Fruit fly (Drosophila melanogaster) whole organism, embryonic: ENCODE data around the gene CG15498.

Experiments used
- CG10209 ChIP-seq: fragments of 200-800 bp; sonication (Bioruptor generic); optimal IDR thresholded peaks from 3 replicates; lab custom pipeline; 2017; ENCODE audit warnings: missing biosample characterization, mild to moderate bottlenecking, missing genetic modification characterization, missing genetic modification reagents
- CG1024 ChIP-seq: fragments of 200-800 bp; sonication (Bioruptor generic); IDR thresholded peaks from 2 replicates; pipeline ENCODE4 v1.3.6; 2022; ENCODE audit warnings: missing biosample characterization, missing genetic modification characterization
- CG10431 ChIP-seq: fragments of 200-800 bp; sonication (Bioruptor generic); optimal IDR thresholded peaks from 3 replicates; lab custom pipeline; 2018; ENCODE audit warnings: missing biosample characterization, mild to moderate bottlenecking, missing genetic modification characterization
- CG10565 ChIP-seq: fragments of 200-800 bp; sonication (Bioruptor generic); optimal IDR thresholded peaks from 3 replicates; lab custom pipeline; 2016; ENCODE audit warnings: missing biosample characterization, mild to moderate bottlenecking, missing genetic modification characterization
- CG11723 ChIP-seq: fragments of 200-800 bp; sonication (Bioruptor generic); optimal IDR thresholded peaks from 2 replicates; lab custom pipeline; 2017; ENCODE audit warnings: missing biosample characterization, mild to moderate bottlenecking, missing genetic modification characterization
- CG12769 ChIP-seq: fragments of 200-800 bp; sonication (Bioruptor generic); optimal IDR thresholded peaks from 2 replicates; lab custom pipeline; 2019; ENCODE audit warnings: missing biosample characterization, mild to moderate bottlenecking, missing genetic modification characterization, moderate library complexity
- CG13894 ChIP-seq: fragments of 200-800 bp; sonication (Bioruptor generic); optimal IDR thresholded peaks from 3 replicates; lab custom pipeline; 2018; ENCODE audit warnings: missing biosample characterization, mild to moderate bottlenecking, missing genetic modification characterization, moderate library complexity
- CG15011 ChIP-seq: fragments of 200-800 bp; sonication (Bioruptor generic); optimal IDR thresholded peaks from 3 replicates; lab custom pipeline; 2018; ENCODE audit warnings: missing biosample characterization, mild to moderate bottlenecking, missing genetic modification characterization
- CG15269 ChIP-seq: fragments of 200-800 bp; sonication (Bioruptor generic); optimal IDR thresholded peaks from 2 replicates; lab custom pipeline; 2018; ENCODE audit warnings: missing biosample characterization, mild to moderate bottlenecking, missing genetic modification characterization, moderate library complexity
- CG17802 ChIP-seq: fragments of 200-800 bp; sonication (Bioruptor generic); optimal IDR thresholded peaks from 2 replicates; lab custom pipeline; 2018; ENCODE audit warnings: missing biosample characterization, mild to moderate bottlenecking, missing genetic modification characterization, moderate library complexity
- CG18619 ChIP-seq: fragments of 200-800 bp; sonication (Bioruptor generic); optimal IDR thresholded peaks from 3 replicates; lab custom pipeline; 2017; ENCODE audit warnings: missing biosample characterization, mild to moderate bottlenecking, missing genetic modification characterization
- CG2199 ChIP-seq: fragments of 200-800 bp; sonication (Bioruptor generic); IDR thresholded peaks from 3 replicates; pipeline ENCODE4 v1.3.6; 2022; ENCODE audit warnings: missing biosample characterization, missing genetic modification characterization
- CG2875 ChIP-seq: fragments of 200-800 bp; sonication (Bioruptor generic); optimal IDR thresholded peaks from 2 replicates; lab custom pipeline; 2017; ENCODE audit warnings: missing biosample characterization, mild to moderate bottlenecking, missing genetic modification characterization, missing genetic modification reagents
- CG4404 ChIP-seq: fragments of 200-800 bp; sonication (Bioruptor generic); IDR thresholded peaks from 2 replicates; pipeline ENCODE4 v1.3.6; 2022; ENCODE audit warnings: missing biosample characterization, missing genetic modification characterization
- CG6175 ChIP-seq: fragments of 200-800 bp; sonication (Bioruptor generic); IDR thresholded peaks from 3 replicates; pipeline ENCODE4 v1.3.6; 2022; ENCODE audit warnings: missing biosample characterization, missing genetic modification characterization
- CG6813 ChIP-seq: fragments of 200-800 bp; sonication (Bioruptor generic); optimal IDR thresholded peaks from 2 replicates; lab custom pipeline; 2017; ENCODE audit warnings: missing biosample characterization, missing genetic modification characterization, mild to moderate bottlenecking, moderate library complexity, missing genetic modification reagents
- CG8089 ChIP-seq: fragments of 200-800 bp; sonication (Bioruptor generic); optimal IDR thresholded peaks from 3 replicates; lab custom pipeline; 2016; ENCODE audit warnings: missing biosample characterization, missing genetic modification characterization
- CG8388 ChIP-seq: fragments of 200-800 bp; sonication (Bioruptor generic); optimal IDR thresholded peaks from 2 replicates; lab custom pipeline; 2019; ENCODE audit warnings: missing biosample characterization, mild to moderate bottlenecking, missing genetic modification characterization, moderate library complexity
- CG9817 ChIP-seq: fragments of 200-800 bp; sonication (Bioruptor generic); optimal IDR thresholded peaks from 2 replicates; lab custom pipeline; 2018; ENCODE audit warnings: missing biosample characterization, mild to moderate bottlenecking, missing genetic modification characterization, moderate library complexity
- D19A ChIP-seq: fragments of 200-800 bp; optimal IDR thresholded peaks from 3 replicates; lab custom pipeline; 2019; ENCODE audit warnings: missing biosample characterization, mild to moderate bottlenecking, missing genetic modification characterization, moderate library complexity
- Drgx ChIP-seq: fragments of 200-800 bp; sonication (Bioruptor generic); IDR thresholded peaks from 2 replicates; pipeline ENCODE4 v1.3.6; 2022; ENCODE audit warnings: missing biosample characterization, missing genetic modification characterization
- Ets65A ChIP-seq: fragments of 200-800 bp; sonication (Bioruptor generic); peaks from one replicate; lab custom pipeline; 2016; ENCODE audit warnings: missing biosample characterization, missing genetic modification characterization
- Hr51 ChIP-seq, 2 experiments: fragments of 200-800 bp; sonication (Bioruptor generic); optimal IDR thresholded peaks; 2 replicates in 1 of 2; 3 replicates in 1 of 2; lab custom pipeline; 2016 to 2018; ENCODE audit warnings: missing biosample characterization in 2 of 2, missing genetic modification characterization in 2 of 2, mild to moderate bottlenecking in 1 of 2, moderate library complexity in 1 of 2
- Hr78 ChIP-seq, 2 experiments: fragments of 200-800 bp in 1 of 2; fragments of >200 bp in 1 of 2; sonication (Bioruptor generic) in 1 of 2; optimal IDR thresholded peaks; 2 replicates each; lab custom pipeline; 2017 to 2019; ENCODE audit warnings: missing biosample characterization in 2 of 2, missing genetic modification characterization in 2 of 2, mild to moderate bottlenecking in 1 of 2, moderate library complexity in 1 of 2
- MBD-R2 ChIP-seq: fragments of 200-800 bp; sonication (Bioruptor generic); IDR thresholded peaks from 2 replicates; pipeline ENCODE4 v1.3.6; 2022; ENCODE audit warnings: missing biosample characterization, missing genetic modification characterization
- Med ChIP-seq: fragments of 200-800 bp; sonication (Bioruptor generic); peaks from one replicate; lab custom pipeline; 2016; ENCODE audit warnings: missing biosample characterization, missing genetic modification characterization, mild to moderate bottlenecking, inconsistent platforms, moderate library complexity
- Mes4 ChIP-seq: fragments of 200-800 bp; sonication (Bioruptor generic); optimal IDR thresholded peaks from 2 replicates; lab custom pipeline; 2016; ENCODE audit warnings: missing biosample characterization, missing genetic modification characterization
- NFAT ChIP-seq: fragments of 200-800 bp; sonication (Bioruptor generic); IDR thresholded peaks from 2 replicates; pipeline ENCODE4 v1.3.6; 2022; ENCODE audit warnings: missing biosample characterization, missing genetic modification characterization
- Scr ChIP-seq: fragments of 200-800 bp; sonication (Bioruptor generic); IDR thresholded peaks from 2 replicates; pipeline ENCODE4 v1.3.6; 2022; ENCODE audit warnings: missing biosample characterization, missing genetic modification characterization; ENCODE audit not compliant: partially characterized antibody
- Sox102F ChIP-seq: fragments of 200-800 bp; sonication (Bioruptor generic); optimal IDR thresholded peaks from 2 replicates; lab custom pipeline; 2018; ENCODE audit warnings: missing biosample characterization, mild to moderate bottlenecking, missing genetic modification characterization, moderate library complexity
- chinmo ChIP-seq: fragments of 200-800 bp; sonication (Bioruptor generic); IDR thresholded peaks from 4 replicates; pipeline ENCODE4 v1.3.6; 2022; ENCODE audit warnings: missing biosample characterization, missing genetic modification characterization; ENCODE audit not compliant: partially characterized antibody
- chm ChIP-seq: fragments of 200-800 bp; sonication (Bioruptor generic); IDR thresholded peaks from 2 replicates; pipeline ENCODE4 v1.3.6; 2022; ENCODE audit warnings: missing biosample characterization, missing genetic modification characterization
- crp ChIP-seq, 2 experiments: fragments of 200-800 bp; sonication (Bioruptor generic); optimal IDR thresholded peaks; 2 replicates in 1 of 2; 3 replicates in 1 of 2; lab custom pipeline; 2017; ENCODE audit warnings: missing biosample characterization in 2 of 2, missing genetic modification characterization in 2 of 2, mild to moderate bottlenecking in 1 of 2, moderate library complexity in 1 of 2
- dysf ChIP-seq: fragments of 200-800 bp; sonication (Bioruptor generic); IDR thresholded peaks from 3 replicates; pipeline ENCODE4 v1.3.6; 2022; ENCODE audit warnings: missing biosample characterization, missing genetic modification characterization
- ftz-f1 ChIP-seq: fragments of 200-800 bp; sonication (Bioruptor generic); optimal IDR thresholded peaks from 2 replicates; lab custom pipeline; 2016; ENCODE audit warnings: missing biosample characterization, missing genetic modification characterization
- gcm ChIP-seq: fragments of 200-800 bp; sonication (Bioruptor generic); optimal IDR thresholded peaks from 2 replicates; lab custom pipeline; 2019; ENCODE audit warnings: missing biosample characterization, mild to moderate bottlenecking, missing genetic modification characterization, moderate library complexity
- gem ChIP-seq: fragments of 200-800 bp; sonication (Bioruptor generic); optimal IDR thresholded peaks from 2 replicates; lab custom pipeline; 2019; ENCODE audit warnings: missing biosample characterization, mild to moderate bottlenecking, missing genetic modification characterization, moderate library complexity
- hbn ChIP-seq: fragments of 200-800 bp; sonication (Bioruptor generic); IDR thresholded peaks from 2 replicates; pipeline ENCODE4 v1.3.6; 2022; ENCODE audit warnings: missing biosample characterization, missing genetic modification characterization; ENCODE audit not compliant: partially characterized antibody
- hkb ChIP-seq, 2 experiments: fragments of 200-800 bp in 1 of 2; fragments of >200 bp in 1 of 2; sonication (Bioruptor generic) in 1 of 2; IDR thresholded peaks in 1 of 2; optimal IDR thresholded peaks in 1 of 2; 2 replicates each; pipeline versions ENCODE4 v1.3.6 to Lab custom; 2017 to 2022; ENCODE audit warnings: missing biosample characterization in 1 of 2, missing genetic modification characterization in 1 of 2
- jigr1 ChIP-seq: fragments of 200-800 bp; sonication (Bioruptor generic); IDR thresholded peaks from 3 replicates; pipeline ENCODE4 v1.3.6; 2022; ENCODE audit warnings: missing biosample characterization, missing genetic modification characterization
- kni ChIP-seq: fragments of 200-800 bp; sonication (Bioruptor generic); optimal IDR thresholded peaks from 3 replicates; lab custom pipeline; 2017; ENCODE audit warnings: mild to moderate bottlenecking, missing biosample characterization, missing genetic modification reagents, missing genetic modification characterization
- phol ChIP-seq: fragments of 200-800 bp; sonication (Bioruptor generic); optimal IDR thresholded peaks from 3 replicates; lab custom pipeline; 2018; ENCODE audit warnings: missing biosample characterization, mild to moderate bottlenecking, missing genetic modification characterization, moderate library complexity
- row ChIP-seq: fragments of 200-800 bp; sonication (Bioruptor generic); IDR thresholded peaks from 3 replicates; pipeline ENCODE4 v1.3.6; 2022; ENCODE audit warnings: missing biosample characterization, missing genetic modification characterization
- sisA ChIP-seq: fragments of 200-800 bp; sonication (Bioruptor generic); IDR thresholded peaks from 2 replicates; pipeline ENCODE4 v1.3.6; 2022; ENCODE audit warnings: missing biosample characterization, missing genetic modification characterization
- stwl ChIP-seq: fragments of 200-800 bp; sonication (Bioruptor generic); optimal IDR thresholded peaks from 3 replicates; lab custom pipeline; 2018; ENCODE audit warnings: missing biosample characterization, mild to moderate bottlenecking, missing genetic modification characterization, moderate library complexity
- trem ChIP-seq: fragments of 200-800 bp; optimal IDR thresholded peaks from 3 replicates; lab custom pipeline; 2019; ENCODE audit warnings: missing biosample characterization, mild to moderate bottlenecking, missing genetic modification characterization, moderate library complexity
- vvl ChIP-seq: fragments of 200-800 bp; sonication (Bioruptor generic); IDR thresholded peaks from 2 replicates; pipeline ENCODE4 v1.3.6; 2022; ENCODE audit warnings: missing biosample characterization, missing genetic modification characterization
- zf30C ChIP-seq: fragments of 200-800 bp; sonication (Bioruptor generic); optimal IDR thresholded peaks from 3 replicates; lab custom pipeline; 2018; ENCODE audit warnings: missing biosample characterization, mild to moderate bottlenecking, missing genetic modification characterization

Gene CG15498

dm6 chr3R:21594417-21594892 is 25.5 kb upstream of the CG15498 start (continued):
- TF ChIP-seq Drgx (GFP tag; lab: Robert Waterston, UW) (peak; percentile 39; the same call in 1 of the 2 replicates), NFAT (GFP tag; lab: Robert Waterston, UW) (no peak), CG1024 (no peak), kni (GFP tag; lab: Kevin White, UChicago) (no peak), CG10565 (GFP tag; lab: Kevin White, UChicago) (no peak), CG10209 (GFP tag; lab: Kevin White, UChicago) (peak; percentile 54), gem (tag; lab: Kevin White, UChicago) (peak; percentile 73), Sox102F (peak; percentile 55), MBD-R2 (GFP tag; lab: Robert Waterston, UW) (no peak), sisA (GFP tag; lab: Robert Waterston, UW) (peak; percentile 35; the same call in 1 of the 2 replicates), CG2875 (GFP tag; lab: Kevin White, UChicago) (peak; percentile 36), vvl (GFP tag; lab: Robert Waterston, UW) (peak; percentile 73), Mes4 (GFP tag; lab: Kevin White, UChicago) (no peak), CG8388 (GFP tag; lab: Kevin White, UChicago) (peak; percentile 22), Scr (GFP tag; lab: Robert Waterston, UW) (no peak), CG6175 (GFP tag; lab: Robert Waterston, UW) (peak; percentile 53; the same call in 1 of the 3 replicates), stwl (tag; lab: Kevin White, UChicago) (no peak), hbn (GFP tag; lab: Robert Waterston, UW) (no peak), CG11723 (peak; percentile 17), D19A (tag; lab: Kevin White, UChicago) (peak; percentile 40), CG6813 (GFP tag; lab: Kevin White, UChicago) (peak; percentile 9), CG2199 (GFP tag; lab: Robert Waterston, UW) (0 out of 3 replicates have a peak, but pooled peaks have one; percentile 12), Hr78 (GFP tag; optimal IDR thresholded peaks at IDR 0.05; lab: Kevin White, UChicago) (peak in 1 of 2 experiments; percentile 16), CG8089 (GFP tag; lab: Kevin White, UChicago) (no peak), jigr1 (GFP tag; lab: Robert Waterston, UW) (no peak), dysf (GFP tag; lab: Robert Waterston, UW) (0 out of 3 replicates have a peak, but pooled peaks have one; percentile 26), chinmo (peak; percentile 86; the same call in 3 of the 4 replicates), zf30C (peak; percentile 59), gcm (peak; percentile 27), CG15011 (GFP tag; lab: Kevin White, UChicago) (no peak), CG13894 (tag; lab: Kevin White, UChicago) (no peak), phol (tag; lab: Kevin White, UChicago) (peak; percentile 60), hkb (optimal IDR thresholded peaks at IDR 0.05; lab: Kevin White, UChicago) (no peak), hkb (GFP tag; IDR thresholded peaks at IDR 0.05; lab: Robert Waterston, UW) (0 out of 2 replicates have a peak, but pooled peaks have one; percentile 21), CG10431 (GFP tag; lab: Kevin White, UChicago) (peak; percentile 9), CG9817 (tag; lab: Kevin White, UChicago) (no peak), ftz-f1 (peak; percentile 79), Med (GFP tag; lab: Kevin White, UChicago) (peak; percentile 49), crp (GFP tag; optimal IDR thresholded peaks at IDR 0.05; lab: Kevin White, UChicago) (no peak), Hr51 (GFP tag; optimal IDR thresholded peaks at IDR 0.05; lab: Kevin White, UChicago) (peak in 1 of 2 experiments; percentile 45), chm (peak; percentile 39; the same call in 1 of the 2 replicates), CG12769 (peak; percentile 72), CG17802 (tag; lab: Kevin White, UChicago) (no peak), trem (tag; lab: Kevin White, UChicago) (peak; percentile 26), CG15269 (tag; lab: Kevin White, UChicago) (peak; percentile 23), Ets65A (peak; percentile 43), CG18619 (GFP tag; lab: Kevin White, UChicago) (peak; percentile 19), row (GFP tag; lab: Robert Waterston, UW) (peak; percentile 19; the same call in 1 of the 3 replicates), CG4404 (GFP tag; lab: Robert Waterston, UW) (0 out of 2 replicates have a peak, but pooled peaks have one; percentile 19)
